Fruit fly (Drosophila melanogaster) whole organism, embryonic: Measurements from ENCODE around the gene CG15740.

Experiments
- ATbp ChIP-seq: fragments of 200-800 bp; sonication (Bioruptor generic); optimal IDR thresholded peaks from 2 replicates; lab custom pipeline; 2017; ENCODE audit warnings: missing biosample characterization, mild to moderate bottlenecking, missing genetic modification characterization, missing genetic modification reagents
- CG10431 ChIP-seq: fragments of 200-800 bp; sonication (Bioruptor generic); optimal IDR thresholded peaks from 3 replicates; lab custom pipeline; 2018; ENCODE audit warnings: missing biosample characterization, mild to moderate bottlenecking, missing genetic modification characterization
- CG10654 ChIP-seq: fragments of 200-800 bp; sonication (Bioruptor generic); optimal IDR thresholded peaks from 2 replicates; lab custom pipeline; 2016; ENCODE audit warnings: missing biosample characterization, missing genetic modification characterization
- CG11695 ChIP-seq: fragments of 200-800 bp; sonication (Bioruptor generic); IDR thresholded peaks from 3 replicates; pipeline ENCODE4 v1.3.6; 2022; ENCODE audit warnings: missing biosample characterization, missing genetic modification characterization
- CG14710 ChIP-seq: fragments of 200-800 bp; sonication (Bioruptor generic); optimal IDR thresholded peaks from 3 replicates; lab custom pipeline; 2019; ENCODE audit warnings: missing biosample characterization, mild to moderate bottlenecking, missing genetic modification characterization, moderate library complexity
- CG15479 ChIP-seq: fragments of 200-800 bp; sonication (Bioruptor generic); optimal IDR thresholded peaks from 3 replicates; lab custom pipeline; 2019; ENCODE audit warnings: missing biosample characterization, mild to moderate bottlenecking, missing genetic modification characterization, moderate library complexity
- CG15696 ChIP-seq: fragments of 200-800 bp; sonication (Bioruptor generic); optimal IDR thresholded peaks from 2 replicates; lab custom pipeline; 2019; ENCODE audit warnings: missing biosample characterization, mild to moderate bottlenecking, missing genetic modification characterization, moderate library complexity
- CG16779 ChIP-seq: fragments of 200-800 bp; sonication (Bioruptor generic); IDR thresholded peaks from 2 replicates; pipeline ENCODE4 v1.3.6; 2022; ENCODE audit warnings: missing biosample characterization, missing genetic modification characterization
- CG16863 ChIP-seq: fragments of 200-800 bp; sonication (Bioruptor generic); optimal IDR thresholded peaks from 3 replicates; lab custom pipeline; 2016; ENCODE audit warnings: missing biosample characterization, missing genetic modification characterization
- CG17186 ChIP-seq: fragments of 200-800 bp; sonication (Bioruptor generic); optimal IDR thresholded peaks from 3 replicates; lab custom pipeline; 2017; ENCODE audit warnings: missing biosample characterization, missing genetic modification reagents, missing genetic modification characterization
- CG17359 ChIP-seq: fragments of 200-800 bp; sonication (Bioruptor generic); optimal IDR thresholded peaks from 3 replicates; lab custom pipeline; 2018; ENCODE audit warnings: missing biosample characterization, mild to moderate bottlenecking, missing genetic modification characterization, moderate library complexity
- CG17385 ChIP-seq: fragments of 200-800 bp; sonication (Bioruptor generic); optimal IDR thresholded peaks from 3 replicates; lab custom pipeline; 2018; ENCODE audit warnings: missing biosample characterization, mild to moderate bottlenecking, missing genetic modification characterization
- CG2202 ChIP-seq: fragments of 200-800 bp; sonication (Bioruptor generic); optimal IDR thresholded peaks from 2 replicates; lab custom pipeline; 2018; ENCODE audit warnings: missing biosample characterization, mild to moderate bottlenecking, missing genetic modification characterization
- CG2875 ChIP-seq: fragments of 200-800 bp; sonication (Bioruptor generic); optimal IDR thresholded peaks from 2 replicates; lab custom pipeline; 2017; ENCODE audit warnings: missing biosample characterization, mild to moderate bottlenecking, missing genetic modification characterization, missing genetic modification reagents
- CG30403 ChIP-seq: fragments of 200-800 bp; sonication (Bioruptor generic); optimal IDR thresholded peaks from 3 replicates; lab custom pipeline; 2016; ENCODE audit warnings: missing biosample characterization, missing genetic modification characterization
- CG3163 ChIP-seq: fragments of 200-800 bp; sonication (Bioruptor generic); optimal IDR thresholded peaks from 3 replicates; lab custom pipeline; 2016; ENCODE audit warnings: missing biosample characterization, missing genetic modification characterization
- CG5180 ChIP-seq: fragments of 200-800 bp; sonication (Bioruptor generic); optimal IDR thresholded peaks from 3 replicates; lab custom pipeline; 2017; ENCODE audit warnings: missing biosample characterization, missing genetic modification characterization, mild to moderate bottlenecking, moderate library complexity, missing genetic modification reagents
- CG5245 ChIP-seq: fragments of 200-800 bp; sonication (Bioruptor generic); optimal IDR thresholded peaks from 3 replicates; lab custom pipeline; 2016; ENCODE audit warnings: missing biosample characterization, missing genetic modification characterization
- CG6689 ChIP-seq: fragments of 200-800 bp; sonication (Bioruptor generic); IDR thresholded peaks from 2 replicates; pipeline ENCODE4 v1.3.6; 2022; ENCODE audit warnings: missing biosample characterization, missing genetic modification characterization
- CG6813 ChIP-seq: fragments of 200-800 bp; sonication (Bioruptor generic); optimal IDR thresholded peaks from 2 replicates; lab custom pipeline; 2017; ENCODE audit warnings: missing biosample characterization, missing genetic modification characterization, mild to moderate bottlenecking, moderate library complexity, missing genetic modification reagents
- CkIIα-i1 ChIP-seq: fragments of 200-800 bp; sonication (Bioruptor generic); IDR thresholded peaks from 2 replicates; pipeline ENCODE4 v1.3.6; 2022; ENCODE audit warnings: missing biosample characterization, missing genetic modification characterization
- Drgx ChIP-seq: fragments of 200-800 bp; sonication (Bioruptor generic); IDR thresholded peaks from 2 replicates; pipeline ENCODE4 v1.3.6; 2022; ENCODE audit warnings: missing biosample characterization, missing genetic modification characterization
- Fer1 ChIP-seq: fragments of 200-800 bp; sonication (Bioruptor generic); optimal IDR thresholded peaks from 2 replicates; lab custom pipeline; 2017; ENCODE audit warnings: missing biosample characterization, mild to moderate bottlenecking, missing genetic modification characterization
- Fer3 ChIP-seq: fragments of 200-800 bp; sonication (Bioruptor generic); optimal IDR thresholded peaks from 2 replicates; lab custom pipeline; 2018; ENCODE audit warnings: missing biosample characterization, mild to moderate bottlenecking, missing genetic modification characterization, moderate library complexity
- Hand ChIP-seq: fragments of 200-800 bp; sonication (Bioruptor generic); optimal IDR thresholded peaks from 2 replicates; lab custom pipeline; 2017; ENCODE audit warnings: mild to moderate bottlenecking, missing biosample characterization, missing genetic modification reagents, missing genetic modification characterization
- Hr3 ChIP-seq: fragments of 200-800 bp; sonication (Bioruptor generic); optimal IDR thresholded peaks from 3 replicates; lab custom pipeline; 2016; ENCODE audit warnings: missing biosample characterization, missing genetic modification characterization
- Hr78 ChIP-seq, 2 experiments: fragments of 200-800 bp in 1 of 2; fragments of >200 bp in 1 of 2; sonication (Bioruptor generic) in 1 of 2; optimal IDR thresholded peaks; 2 replicates each; lab custom pipeline; 2017 to 2019; ENCODE audit warnings: missing biosample characterization in 2 of 2, missing genetic modification characterization in 2 of 2, mild to moderate bottlenecking in 1 of 2, moderate library complexity in 1 of 2
- MTF-1 ChIP-seq: fragments of 200-800 bp; sonication (Bioruptor generic); optimal IDR thresholded peaks from 2 replicates; lab custom pipeline; 2018; ENCODE audit warnings: missing biosample characterization, mild to moderate bottlenecking, missing genetic modification characterization, borderline replicate concordance
- Med ChIP-seq: fragments of 200-800 bp; sonication (Bioruptor generic); peaks from one replicate; lab custom pipeline; 2016; ENCODE audit warnings: missing biosample characterization, missing genetic modification characterization, mild to moderate bottlenecking, inconsistent platforms, moderate library complexity
- Six4 ChIP-seq: fragments of 200-800 bp; sonication (Bioruptor generic); optimal IDR thresholded peaks from 2 replicates; lab custom pipeline; 2016; ENCODE audit warnings: missing biosample characterization, missing genetic modification characterization
- Stat92E ChIP-seq, 3 experiments: fragments of >200 bp in 2 of 3; fragments of 200-800 bp in 1 of 3; sonication (Bioruptor generic) in 1 of 3; optimal IDR thresholded peaks; 2 replicates each; lab custom pipeline; 2017 to 2019; ENCODE audit warnings: missing biosample characterization in 3 of 3, missing genetic modification characterization in 3 of 3, mild to moderate bottlenecking in 1 of 3, moderate library complexity in 1 of 3
- Xrp1 ChIP-seq: fragments of 200-800 bp; sonication (Bioruptor generic); IDR thresholded peaks from 2 replicates; pipeline ENCODE4 v1.3.6; 2022; ENCODE audit warnings: missing biosample characterization, missing genetic modification characterization
- dmrt11E ChIP-seq: fragments of 200-800 bp; sonication (Bioruptor generic); optimal IDR thresholded peaks from 3 replicates; lab custom pipeline; 2018; ENCODE audit warnings: missing biosample characterization, mild to moderate bottlenecking, missing genetic modification characterization, moderate library complexity
- ewg ChIP-seq: fragments of 200-800 bp; sonication (Bioruptor generic); optimal IDR thresholded peaks from 3 replicates; lab custom pipeline; 2017; ENCODE audit warnings: mild to moderate bottlenecking, missing biosample characterization, missing genetic modification reagents, missing genetic modification characterization
- hkb ChIP-seq, 2 experiments: fragments of 200-800 bp in 1 of 2; fragments of >200 bp in 1 of 2; sonication (Bioruptor generic) in 1 of 2; IDR thresholded peaks in 1 of 2; optimal IDR thresholded peaks in 1 of 2; 2 replicates each; pipeline versions ENCODE4 v1.3.6 to Lab custom; 2017 to 2022; ENCODE audit warnings: missing biosample characterization in 1 of 2, missing genetic modification characterization in 1 of 2
- kay ChIP-seq: fragments of 200-800 bp; sonication (Bioruptor generic); optimal IDR thresholded peaks from 2 replicates; lab custom pipeline; 2016; ENCODE audit warnings: missing biosample characterization, missing genetic modification characterization
- nerfin-1 ChIP-seq: fragments of 200-800 bp; sonication (Bioruptor generic); optimal IDR thresholded peaks from 3 replicates; lab custom pipeline; 2019; ENCODE audit warnings: missing biosample characterization, mild to moderate bottlenecking, missing genetic modification characterization, moderate library complexity
- pzg ChIP-seq: fragments of 200-800 bp; sonication (Bioruptor generic); optimal IDR thresholded peaks from 3 replicates; lab custom pipeline; 2018; ENCODE audit warnings: missing biosample characterization, mild to moderate bottlenecking, missing genetic modification characterization, moderate library complexity
- sens ChIP-seq: fragments of 200-800 bp; sonication (Bioruptor generic); peaks from one replicate; lab custom pipeline; 2016; ENCODE audit warnings: missing biosample characterization, missing genetic modification characterization
- trh ChIP-seq: fragments of 200-800 bp; sonication (Bioruptor generic); optimal IDR thresholded peaks from 2 replicates; lab custom pipeline; 2016; ENCODE audit warnings: missing biosample characterization, missing genetic modification characterization
- vnd ChIP-seq: fragments of 200-800 bp; sonication (Bioruptor generic); IDR thresholded peaks from 3 replicates; pipeline ENCODE4 v1.3.6; 2022; ENCODE audit warnings: missing biosample characterization, missing genetic modification characterization; ENCODE audit not compliant: partially characterized antibody

The CG15740 gene

dm6 chrX:11823003-11823402 lies 22.9 kb downstream of the CG15740 start (continued):
- peak; percentile 22 for TF ChIP-seq CG17385 (GFP tag; lab: Kevin White, UChicago)
- peak; percentile 60 for TF ChIP-seq MTF-1
- no peak for TF ChIP-seq CG5180 (GFP tag; lab: Kevin White, UChicago)
- peak; percentile 88 for TF ChIP-seq Med (GFP tag; lab: Kevin White, UChicago)
- peak; percentile 27 for TF ChIP-seq nerfin-1 (tag; lab: Kevin White, UChicago)
- no peak for TF ChIP-seq CG5245 (GFP tag; lab: Kevin White, UChicago)
- TF ChIP-seq trh (GFP tag; lab: Kevin White, UChicago), result no peak
- peak; percentile 61 for TF ChIP-seq CG2875
- TF ChIP-seq Fer3 (tag; lab: Kevin White, UChicago), result no peak
- peak; percentile 19 for TF ChIP-seq ewg (GFP tag; lab: Kevin White, UChicago)
- no peak for TF ChIP-seq CG17186 (GFP tag; lab: Kevin White, UChicago)
- peak; percentile 33 for TF ChIP-seq CG15479 (GFP tag; lab: Kevin White, UChicago)
- no peak for TF ChIP-seq hkb (optimal IDR thresholded peaks at IDR 0.05; lab: Kevin White, UChicago)
- TF ChIP-seq hkb (GFP tag; IDR thresholded peaks at IDR 0.05; lab: Robert Waterston, UW), result peak; percentile 51
- peak; percentile 60 for TF ChIP-seq CG10431 (GFP tag; lab: Kevin White, UChicago)
- no peak for TF ChIP-seq pzg (GFP tag; lab: Kevin White, UChicago)
- peak; percentile 1 for TF ChIP-seq dmrt11E (tag; lab: Kevin White, UChicago)
- no peak for TF ChIP-seq CG16863 (GFP tag; lab: Kevin White, UChicago)
- TF ChIP-seq Hr3 (GFP tag; lab: Kevin White, UChicago), result no peak
- TF ChIP-seq CG30403 (GFP tag; lab: Kevin White, UChicago), result no peak
- TF ChIP-seq ATbp (GFP tag; lab: Kevin White, UChicago), result peak; percentile 77
- TF ChIP-seq Xrp1 (GFP tag; lab: Robert Waterston, UW), result peak; percentile 30; the same call in 1 of the 2 replicates
- TF ChIP-seq Stat92E (GFP tag; optimal IDR thresholded peaks at IDR 0.05; lab: Kevin White, UChicago), result no peak
- 0 out of 2 replicates have a peak, but pooled peaks have one; percentile 21 for TF ChIP-seq CG6689 (GFP tag; lab: Robert Waterston, UW)
- TF ChIP-seq Fer1 (GFP tag; lab: Kevin White, UChicago), result peak; percentile 22
- TF ChIP-seq CG16779 (GFP tag; lab: Robert Waterston, UW), result no peak
- TF ChIP-seq sens (GFP tag; lab: Kevin White, UChicago), result peak; percentile 75
- peak in 1 of 2 experiments; percentile 69 for TF ChIP-seq Hr78 (GFP tag; optimal IDR thresholded peaks at IDR 0.05; lab: Kevin White, UChicago)
- TF ChIP-seq CG6813 (GFP tag; lab: Kevin White, UChicago), result peak; percentile 55
- TF ChIP-seq CG10654 (GFP tag; lab: Kevin White, UChicago), result peak; percentile 8
- TF ChIP-seq CkIIα-i1 (GFP tag; lab: Robert Waterston, UW), result no peak
- peak; percentile 36 for TF ChIP-seq CG14710 (tag; lab: Kevin White, UChicago)
- TF ChIP-seq CG3163 (GFP tag; lab: Kevin White, UChicago), result peak; percentile 34
- peak; percentile 52 for TF ChIP-seq CG17359
- peak; percentile 10 for TF ChIP-seq Six4 (GFP tag; lab: Kevin White, UChicago)
- 0 out of 3 replicates have a peak, but pooled peaks have one; percentile 22 for TF ChIP-seq CG11695 (GFP tag; lab: Robert Waterston, UW)
- no peak for TF ChIP-seq Hand (GFP tag; lab: Kevin White, UChicago)
- peak; percentile 8 for TF ChIP-seq CG2202
- TF ChIP-seq kay (GFP tag; lab: Kevin White, UChicago), result no peak
- TF ChIP-seq CG15696 (tag; lab: Kevin White, UChicago), result peak; percentile 6
- TF ChIP-seq vnd (GFP tag; lab: Robert Waterston, UW), result no peak
- peak; percentile 63 for TF ChIP-seq Drgx
